Fruit fly (Drosophila melanogaster) whole organism, embryonic: ENCODE data around the gene tbc.
A peak's percentile ranks its signal among the peaks of the same experiment; 100 is the strongest.

Source experiments
- Adf1 ChIP-seq: fragments of 200-800 bp; sonication (Bioruptor generic); IDR thresholded peaks from 2 replicates; pipeline ENCODE4 v1.3.6; 2022; ENCODE audit warnings: missing biosample characterization, missing genetic modification characterization
- CG10321 ChIP-seq: fragments of 200-800 bp; sonication (Bioruptor generic); IDR thresholded peaks from 2 replicates; pipeline ENCODE4 v1.3.6; 2022; ENCODE audit warnings: missing biosample characterization, missing genetic modification characterization
- CG13424 ChIP-seq: fragments of 200-800 bp; sonication (Bioruptor generic); optimal IDR thresholded peaks from 2 replicates; lab custom pipeline; 2019; ENCODE audit warnings: missing biosample characterization, mild to moderate bottlenecking, missing genetic modification characterization, moderate library complexity
- CG15696 ChIP-seq: fragments of 200-800 bp; sonication (Bioruptor generic); optimal IDR thresholded peaks from 2 replicates; lab custom pipeline; 2019; ENCODE audit warnings: missing biosample characterization, mild to moderate bottlenecking, missing genetic modification characterization, moderate library complexity
- CG17385 ChIP-seq: fragments of 200-800 bp; sonication (Bioruptor generic); optimal IDR thresholded peaks from 3 replicates; lab custom pipeline; 2018; ENCODE audit warnings: missing biosample characterization, mild to moderate bottlenecking, missing genetic modification characterization
- CG17612 ChIP-seq: fragments of 200-800 bp; sonication (Bioruptor generic); IDR thresholded peaks from 2 replicates; pipeline ENCODE4 v1.3.6; 2022; ENCODE audit warnings: missing biosample characterization, missing genetic modification characterization
- CG17912 ChIP-seq: fragments of 200-800 bp; sonication (Bioruptor generic); optimal IDR thresholded peaks from 2 replicates; lab custom pipeline; 2018; ENCODE audit warnings: missing biosample characterization, mild to moderate bottlenecking, missing genetic modification characterization
- CG1832 ChIP-seq: fragments of 200-800 bp; sonication (Bioruptor generic); optimal IDR thresholded peaks from 2 replicates; lab custom pipeline; 2017; ENCODE audit warnings: missing biosample characterization, mild to moderate bottlenecking, missing genetic modification characterization, inconsistent platforms
- CG4730 ChIP-seq: fragments of 200-800 bp; sonication (Bioruptor generic); IDR thresholded peaks from 2 replicates; pipeline ENCODE4 v1.3.6; 2022; ENCODE audit warnings: missing biosample characterization, missing genetic modification characterization
- CG6689 ChIP-seq: fragments of 200-800 bp; sonication (Bioruptor generic); IDR thresholded peaks from 2 replicates; pipeline ENCODE4 v1.3.6; 2022; ENCODE audit warnings: missing biosample characterization, missing genetic modification characterization
- CG8388 ChIP-seq: fragments of 200-800 bp; sonication (Bioruptor generic); optimal IDR thresholded peaks from 2 replicates; lab custom pipeline; 2019; ENCODE audit warnings: missing biosample characterization, mild to moderate bottlenecking, missing genetic modification characterization, moderate library complexity
- CoRest ChIP-seq: fragments of 200-800 bp; sonication (Bioruptor generic); optimal IDR thresholded peaks from 3 replicates; lab custom pipeline; 2018; ENCODE audit warnings: missing biosample characterization, mild to moderate bottlenecking, missing genetic modification characterization, moderate library complexity
- Fer2 ChIP-seq: fragments of 200-800 bp; sonication (Bioruptor generic); optimal IDR thresholded peaks from 2 replicates; lab custom pipeline; 2018; ENCODE audit warnings: missing biosample characterization, mild to moderate bottlenecking, missing genetic modification characterization, moderate library complexity
- GATAe ChIP-seq: fragments of 200-800 bp; sonication (Bioruptor generic); conservative IDR thresholded peaks from 2 replicates; pipeline ENCODE4 v1.3.6; 2022; ENCODE audit warnings: missing biosample characterization, missing genetic modification characterization
- Hand ChIP-seq: fragments of 200-800 bp; sonication (Bioruptor generic); optimal IDR thresholded peaks from 2 replicates; lab custom pipeline; 2017; ENCODE audit warnings: mild to moderate bottlenecking, missing biosample characterization, missing genetic modification reagents, missing genetic modification characterization
- HmgZ ChIP-seq: fragments of 200-800 bp; sonication (Bioruptor generic); optimal IDR thresholded peaks from 2 replicates; lab custom pipeline; 2018; ENCODE audit warnings: missing biosample characterization, mild to moderate bottlenecking, missing genetic modification characterization
- Hsf ChIP-seq: fragments of 200-800 bp; sonication (Bioruptor generic); optimal IDR thresholded peaks from 3 replicates; lab custom pipeline; 2016; ENCODE audit warnings: missing biosample characterization, missing genetic modification characterization
- Med ChIP-seq: fragments of 200-800 bp; sonication (Bioruptor generic); peaks from one replicate; lab custom pipeline; 2016; ENCODE audit warnings: missing biosample characterization, missing genetic modification characterization, mild to moderate bottlenecking, inconsistent platforms, moderate library complexity
- Nf-YC ChIP-seq: fragments of 200-800 bp; optimal IDR thresholded peaks from 3 replicates; lab custom pipeline; 2019; ENCODE audit warnings: missing biosample characterization, mild to moderate bottlenecking, missing genetic modification characterization, moderate library complexity
- Trl ChIP-seq, 3 experiments: fragments of >200 bp in 2 of 3; fragments of 200-800 bp in 1 of 3; sonication (Bioruptor generic) in 1 of 3; optimal IDR thresholded peaks; 2 replicates in 1 of 3; 3 replicates in 2 of 3; lab custom pipeline; 2016 to 2017; ENCODE audit warnings: missing biosample characterization in 1 of 3, missing genetic modification characterization in 1 of 3
- Xbp1 ChIP-seq: fragments of 200-800 bp; sonication (Bioruptor generic); optimal IDR thresholded peaks from 3 replicates; lab custom pipeline; 2016; ENCODE audit warnings: missing biosample characterization, mild to moderate bottlenecking, missing genetic modification characterization
- abd-A ChIP-seq: fragments of 200-800 bp; sonication (Bioruptor generic); optimal IDR thresholded peaks from 3 replicates; lab custom pipeline; 2019; ENCODE audit warnings: missing biosample characterization, mild to moderate bottlenecking, missing genetic modification characterization, moderate library complexity
- ato ChIP-seq: fragments of 200-800 bp; sonication (Bioruptor generic); IDR thresholded peaks from 2 replicates; pipeline ENCODE4 v1.3.6; 2022; ENCODE audit warnings: missing biosample characterization, missing genetic modification characterization; ENCODE audit not compliant: partially characterized antibody
- cg ChIP-seq: fragments of 200-800 bp; sonication (Bioruptor generic); optimal IDR thresholded peaks from 3 replicates; lab custom pipeline; 2019; ENCODE audit warnings: missing biosample characterization, mild to moderate bottlenecking, missing genetic modification characterization, moderate library complexity
- chinmo ChIP-seq: fragments of 200-800 bp; sonication (Bioruptor generic); IDR thresholded peaks from 4 replicates; pipeline ENCODE4 v1.3.6; 2022; ENCODE audit warnings: missing biosample characterization, missing genetic modification characterization; ENCODE audit not compliant: partially characterized antibody
- crp ChIP-seq, 2 experiments: fragments of 200-800 bp; sonication (Bioruptor generic); optimal IDR thresholded peaks; 2 replicates in 1 of 2; 3 replicates in 1 of 2; lab custom pipeline; 2017; ENCODE audit warnings: missing biosample characterization in 2 of 2, missing genetic modification characterization in 2 of 2, mild to moderate bottlenecking in 1 of 2, moderate library complexity in 1 of 2
- danr ChIP-seq: fragments of 200-800 bp; sonication (Bioruptor generic); IDR thresholded peaks from 2 replicates; pipeline ENCODE4 v1.3.6; 2022; ENCODE audit warnings: missing biosample characterization, missing genetic modification characterization
- dmrt99B ChIP-seq: fragments of 200-800 bp; sonication (Bioruptor generic); optimal IDR thresholded peaks from 2 replicates; lab custom pipeline; 2018; ENCODE audit warnings: missing biosample characterization, mild to moderate bottlenecking, missing genetic modification characterization, moderate library complexity
- ewg ChIP-seq: fragments of 200-800 bp; sonication (Bioruptor generic); optimal IDR thresholded peaks from 3 replicates; lab custom pipeline; 2017; ENCODE audit warnings: mild to moderate bottlenecking, missing biosample characterization, missing genetic modification reagents, missing genetic modification characterization
- ftz-f1 ChIP-seq: fragments of 200-800 bp; sonication (Bioruptor generic); optimal IDR thresholded peaks from 2 replicates; lab custom pipeline; 2016; ENCODE audit warnings: missing biosample characterization, missing genetic modification characterization
- hb ChIP-seq: fragments of 200-800 bp; sonication (Bioruptor generic); IDR thresholded peaks from 3 replicates; pipeline ENCODE4 v1.3.6; 2022; ENCODE audit warnings: missing biosample characterization, missing genetic modification characterization; ENCODE audit not compliant: partially characterized antibody
- insv ChIP-seq, 2 experiments: fragments of 200-800 bp; sonication (Bioruptor generic); optimal IDR thresholded peaks; 3 replicates each; lab custom pipeline; 2016 to 2018; ENCODE audit warnings: missing biosample characterization in 2 of 2, missing genetic modification characterization in 2 of 2
- knrl ChIP-seq: fragments of 200-800 bp; sonication (Bioruptor generic); IDR thresholded peaks from 3 replicates; pipeline ENCODE4 v1.3.6; 2022; ENCODE audit warnings: missing biosample characterization, missing genetic modification characterization; ENCODE audit not compliant: partially characterized antibody
- mirr ChIP-seq: fragments of 200-800 bp; sonication (Bioruptor generic); optimal IDR thresholded peaks from 3 replicates; lab custom pipeline; 2018; ENCODE audit warnings: missing biosample characterization, mild to moderate bottlenecking, missing genetic modification characterization
- row ChIP-seq: fragments of 200-800 bp; sonication (Bioruptor generic); IDR thresholded peaks from 3 replicates; pipeline ENCODE4 v1.3.6; 2022; ENCODE audit warnings: missing biosample characterization, missing genetic modification characterization
- scrt ChIP-seq: fragments of 200-800 bp; sonication (Bioruptor generic); optimal IDR thresholded peaks from 2 replicates; lab custom pipeline; 2018; ENCODE audit warnings: missing biosample characterization, mild to moderate bottlenecking, missing genetic modification characterization, moderate library complexity
- sens ChIP-seq: fragments of 200-800 bp; sonication (Bioruptor generic); peaks from one replicate; lab custom pipeline; 2016; ENCODE audit warnings: missing biosample characterization, missing genetic modification characterization
- unc-4 ChIP-seq: fragments of 200-800 bp; sonication (Bioruptor generic); IDR thresholded peaks from 2 replicates; pipeline ENCODE4 v1.3.6; 2022; ENCODE audit warnings: missing biosample characterization, missing genetic modification characterization; ENCODE audit not compliant: partially characterized antibody

The tbc gene

DNA sequence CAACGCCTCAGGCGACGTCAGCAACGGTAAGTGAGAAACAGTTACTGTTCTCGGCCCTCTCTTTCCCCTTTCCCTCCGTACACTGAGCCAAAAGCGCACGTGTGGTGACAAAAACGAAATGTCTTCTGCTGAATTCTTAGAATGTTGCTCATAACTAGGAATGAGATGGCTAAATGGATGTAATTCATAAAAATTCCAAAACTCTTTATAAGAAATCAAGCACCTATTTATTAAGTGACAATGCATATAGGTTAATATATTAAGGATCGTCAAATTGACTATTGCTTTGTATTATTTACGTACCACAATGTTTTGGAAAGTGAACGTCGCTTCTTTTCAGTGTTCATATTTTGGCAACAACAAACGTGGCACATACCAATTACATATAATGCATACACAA, 14.6 kb upstream of the tbc start (continued):
- TF ChIP-seq Hand (GFP tag; lab: Kevin White, UChicago) (peak; percentile 24), row (GFP tag; lab: Robert Waterston, UW) (peak; percentile 53; the same call in 2 of the 3 replicates), sens (GFP tag; lab: Kevin White, UChicago) (peak; percentile 58), dmrt99B (tag; lab: Kevin White, UChicago) (peak; percentile 47), Fer2 (tag; lab: Kevin White, UChicago) (no peak), CoRest (tag; lab: Kevin White, UChicago) (peak; percentile 33), Xbp1 (peak; percentile 28), CG13424 (tag; lab: Kevin White, UChicago) (peak; percentile 48), HmgZ (tag; lab: Kevin White, UChicago) (peak; percentile 43), CG17385 (peak; percentile 37)

DNA sequence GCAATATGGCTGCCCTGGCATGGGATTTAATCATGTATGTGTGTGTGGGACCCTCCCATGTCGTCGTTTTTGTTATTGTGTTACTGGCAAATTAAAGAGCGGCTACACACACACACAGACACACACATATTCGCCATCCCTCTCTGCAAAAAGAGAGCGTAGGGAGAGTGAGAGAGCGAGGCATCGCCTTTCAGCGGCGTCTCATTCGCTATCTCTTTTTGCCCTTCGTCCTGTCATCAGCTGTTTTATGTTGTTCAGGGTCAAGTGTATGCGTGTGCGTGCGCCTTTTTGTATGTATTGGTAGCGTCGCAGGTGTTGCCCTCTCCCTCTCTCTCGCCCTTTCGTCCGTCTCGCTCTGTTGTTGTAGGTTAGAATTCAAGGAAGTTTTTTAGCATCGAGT, 12.3 kb upstream of the tbc start:
- TF ChIP-seq CG17912 (GFP tag; lab: Kevin White, UChicago): no peak
- TF ChIP-seq chinmo (GFP tag; lab: Robert Waterston, UW): 0 out of 4 replicates have a peak, but pooled peaks have one; percentile 40
- TF ChIP-seq abd-A (tag; lab: Kevin White, UChicago): peak; percentile 82
- peak; percentile 44 for TF ChIP-seq CG1832 (GFP tag; lab: Kevin White, UChicago)
- no peak for TF ChIP-seq CG17612 (GFP tag; lab: Robert Waterston, UW)
- peak; percentile 50; the same call in 1 of the 2 replicates for TF ChIP-seq CG10321 (GFP tag; lab: Robert Waterston, UW)
- peak; percentile 49 for TF ChIP-seq ftz-f1
- peak; percentile 29 for TF ChIP-seq Nf-YC
- no peak for TF ChIP-seq knrl (GFP tag; lab: Robert Waterston, UW)
- no peak for TF ChIP-seq mirr (GFP tag; lab: Kevin White, UChicago)
- TF ChIP-seq CG17385: no peak
- peak; percentile 61 for TF ChIP-seq Adf1 (GFP tag; lab: Robert Waterston, UW)
- TF ChIP-seq scrt (GFP tag; lab: Kevin White, UChicago): peak; percentile 47
- peak in 1 of 2 experiments; percentile 55 for TF ChIP-seq crp (GFP tag; optimal IDR thresholded peaks at IDR 0.05; lab: Kevin White, UChicago)
- TF ChIP-seq CG8388 (GFP tag; lab: Kevin White, UChicago): no peak
- TF ChIP-seq insv (GFP tag; optimal IDR thresholded peaks at IDR 0.05; lab: Kevin White, UChicago): no peak
- TF ChIP-seq CG6689 (GFP tag; lab: Robert Waterston, UW): no peak
- TF ChIP-seq unc-4 (GFP tag; lab: Robert Waterston, UW): no peak
- peak; percentile 20 for TF ChIP-seq ewg (GFP tag; lab: Kevin White, UChicago)
- no peak for TF ChIP-seq GATAe (GFP tag; lab: Robert Waterston, UW)
- no peak for TF ChIP-seq Hsf (GFP tag; lab: Kevin White, UChicago)
- TF ChIP-seq CG4730 (GFP tag; lab: Robert Waterston, UW): no peak
- TF ChIP-seq danr: no peak
- no peak for TF ChIP-seq ato (GFP tag; lab: Robert Waterston, UW)
- TF ChIP-seq Med (GFP tag; lab: Kevin White, UChicago): peak; percentile 23
- TF ChIP-seq CG15696 (tag; lab: Kevin White, UChicago): no peak
- peak; percentile 7 to 57 for TF ChIP-seq Trl (optimal IDR thresholded peaks at IDR 0.05; lab: Kevin White, UChicago)
- TF ChIP-seq Trl (GFP tag; optimal IDR thresholded peaks at IDR 0.05; lab: Kevin White, UChicago): no peak
- no peak for TF ChIP-seq hb (GFP tag; lab: Robert Waterston, UW)
- TF ChIP-seq cg (GFP tag; lab: Kevin White, UChicago): peak; percentile 63
